Worm (Caenorhabditis elegans) whole organism, mixed stage, embryonic: ENCODE data around the gene him-4.

Experiments
- M03D4.4 ChIP-seq: sonication (generic microtip); optimal IDR thresholded peaks from 2 replicates; lab custom pipeline; 2017; ENCODE audit warnings: mild to moderate bottlenecking, missing genetic modification characterization, missing compliant biosample characterization
- blmp-1 ChIP-seq: fragments of 150-350 bp; optimal IDR thresholded peaks from 2 replicates; lab custom pipeline; 2014; ENCODE audit warnings: missing biosample characterization, missing genetic modification characterization
- ceh-39 ChIP-seq: fragments of 150-350 bp; optimal IDR thresholded peaks from 2 replicates; lab custom pipeline; 2014; ENCODE audit warnings: missing biosample characterization, missing genetic modification characterization
- ceh-83 ChIP-seq: fragments of 200-800 bp; sonication (Bioruptor generic); optimal IDR thresholded peaks from 2 replicates; lab custom pipeline; 2018; ENCODE audit warnings: mild to moderate bottlenecking, missing genetic modification characterization, missing compliant biosample characterization
- ces-1 ChIP-seq: fragments of 150-350 bp; optimal IDR thresholded peaks from 2 replicates; lab custom pipeline; 2014; ENCODE audit warnings: missing biosample characterization, missing genetic modification reagents, missing genetic modification characterization
- cnd-1 ChIP-seq: fragments of 200-800 bp; sonication (Bioruptor generic); optimal IDR thresholded peaks from 2 replicates; lab custom pipeline; 2018; ENCODE audit warnings: mild to moderate bottlenecking, missing genetic modification characterization, missing compliant biosample characterization
- drap-1 ChIP-seq: fragments of 200-800 bp; sonication (Bioruptor generic); optimal IDR thresholded peaks from 3 replicates; lab custom pipeline; 2018; ENCODE audit warnings: mild to moderate bottlenecking, missing genetic modification characterization, missing compliant biosample characterization
- elt-1 ChIP-seq: sonication (generic microtip); optimal IDR thresholded peaks from 2 replicates; lab custom pipeline; 2017; ENCODE audit warnings: missing genetic modification characterization, mild to moderate bottlenecking, missing compliant biosample characterization, antibody characterized with exemption, moderate library complexity, borderline replicate concordance; ENCODE audit not compliant: insufficient read depth
- elt-3 ChIP-seq: fragments of 150-350 bp; optimal IDR thresholded peaks from 2 replicates; lab custom pipeline; 2014; ENCODE audit warnings: missing biosample characterization, missing genetic modification characterization
- flh-1 ChIP-seq: fragments of 200-800 bp; sonication (Bioruptor generic); optimal IDR thresholded peaks from 2 replicates; lab custom pipeline; 2018; ENCODE audit warnings: mild to moderate bottlenecking, missing genetic modification characterization, moderate library complexity, missing compliant biosample characterization
- hlh-1 ChIP-seq: fragments of 150-350 bp; optimal IDR thresholded peaks from 2 replicates; lab custom pipeline; 2014; ENCODE audit warnings: missing biosample characterization, missing genetic modification reagents, missing genetic modification characterization
- lin-13 ChIP-seq: fragments of 150-350 bp; optimal IDR thresholded peaks from 2 replicates; lab custom pipeline; 2014; ENCODE audit warnings: missing biosample characterization, missing genetic modification characterization
- lin-32 ChIP-seq: fragments of 200-800 bp; sonication (Bioruptor generic); optimal IDR thresholded peaks from 2 replicates; lab custom pipeline; 2018; ENCODE audit warnings: mild to moderate bottlenecking, missing genetic modification characterization, missing compliant biosample characterization
- lsy-2 ChIP-seq: fragments of 150-350 bp; optimal IDR thresholded peaks from 2 replicates; lab custom pipeline; 2014; ENCODE audit warnings: missing biosample characterization, missing genetic modification characterization
- mab-5 ChIP-seq: fragments of 150-350 bp; optimal IDR thresholded peaks from 2 replicates; lab custom pipeline; 2014; ENCODE audit warnings: missing biosample characterization, missing genetic modification characterization
- mls-2 ChIP-seq: sonication (generic microtip); optimal IDR thresholded peaks from 2 replicates; lab custom pipeline; 2016; ENCODE audit warnings: mild to moderate bottlenecking, missing genetic modification characterization, moderate library complexity, missing compliant biosample characterization
- nhr-12 ChIP-seq: fragments of 150-350 bp; optimal IDR thresholded peaks from 2 replicates; lab custom pipeline; 2014; ENCODE audit warnings: missing biosample characterization, missing genetic modification characterization
- nhr-237 ChIP-seq: fragments of 150-350 bp; optimal IDR thresholded peaks from 2 replicates; lab custom pipeline; 2014; ENCODE audit warnings: missing biosample characterization, missing genetic modification characterization
- nhr-28 ChIP-seq: fragments of 150-350 bp; optimal IDR thresholded peaks from 2 replicates; lab custom pipeline; 2014; ENCODE audit warnings: missing biosample characterization, missing genetic modification characterization
- nhr-76 ChIP-seq: sonication (generic microtip); optimal IDR thresholded peaks from 2 replicates; lab custom pipeline; 2017; ENCODE audit warnings: missing biosample characterization, missing genetic modification characterization
- pha-4 ChIP-seq: fragments of 150-350 bp; optimal IDR thresholded peaks from 2 replicates; lab custom pipeline; 2018; ENCODE audit warnings: missing biosample characterization, missing genetic modification reagents, missing genetic modification characterization
- snpc-4 ChIP-seq: fragments of 150-350 bp; optimal IDR thresholded peaks from 2 replicates; lab custom pipeline; 2014; ENCODE audit warnings: missing biosample characterization, missing genetic modification characterization
- sptf-1 ChIP-seq: sonication (generic microtip); optimal IDR thresholded peaks from 2 replicates; lab custom pipeline; 2017; ENCODE audit warnings: mild to moderate bottlenecking, missing genetic modification characterization, moderate library complexity, missing compliant biosample characterization
- tbx-8 ChIP-seq: fragments of 200-800 bp; sonication (Bioruptor generic); optimal IDR thresholded peaks from 2 replicates; lab custom pipeline; 2018; ENCODE audit warnings: mild to moderate bottlenecking, missing genetic modification characterization, moderate library complexity, missing compliant biosample characterization
- unc-120 ChIP-seq: sonication (generic microtip); optimal IDR thresholded peaks from 2 replicates; lab custom pipeline; 2017; ENCODE audit warnings: missing genetic modification characterization, missing compliant biosample characterization; ENCODE audit not compliant: poor library complexity, severe bottlenecking
- unc-39 ChIP-seq: fragments of 150-350 bp; optimal IDR thresholded peaks from 2 replicates; lab custom pipeline; 2014; ENCODE audit warnings: missing biosample characterization, missing genetic modification characterization
- ztf-11 ChIP-seq: fragments of 150-350 bp; optimal IDR thresholded peaks from 2 replicates; lab custom pipeline; 2014; ENCODE audit warnings: missing biosample characterization, missing genetic modification characterization

Gene him-4

ce11 chrX:9702790-9703189, 14.6 kb upstream of the him-4 start:
- TF ChIP-seq ces-1 (GFP tag; lab: Kevin White, UChicago) (peak; percentile 22), nhr-12 (no peak), cnd-1 (peak; percentile 73), lin-32 (peak; percentile 62)

ce11 chrX:9705257-9706035, 11.9 kb upstream of the him-4 start:
- TF ChIP-seq ces-1 (GFP tag; lab: Kevin White, UChicago) (peak; percentile 60), ztf-11 (no peak), M03D4.4 (tag; lab: Kevin White, UChicago) (no peak)
- TF ChIP-seq, all 35 proteins: peak for 1

- TF ChIP-seq sptf-1, result no peak
- TF ChIP-seq ces-1 (GFP tag; lab: Kevin White, UChicago), result no peak
- TF ChIP-seq elt-3 (tag; lab: Kevin White, UChicago), result no peak
- no peak for TF ChIP-seq elt-1 (tag; lab: Kevin White, UChicago)
- TF ChIP-seq drap-1, result no peak
- no peak for TF ChIP-seq mls-2 (tag; lab: Kevin White, UChicago)
- no peak for TF ChIP-seq lin-13 (tag; lab: Kevin White, UChicago)
- TF ChIP-seq unc-120 (tag; lab: Kevin White, UChicago), result no peak
- TF ChIP-seq blmp-1 (tag; lab: Kevin White, UChicago), result no peak
- TF ChIP-seq, all 35 proteins: peak for 0
Measured at ce11 chrX:9706084-9706483, 11.3 kb upstream of the him-4 start, which contains the start of gene F15G9.1. Gene F15G9.1 (plus strand): TSS chrX:9706384.

- TF ChIP-seq pha-4 (no peak), unc-39 (tag; lab: Kevin White, UChicago) (no peak), blmp-1 (tag; lab: Kevin White, UChicago) (no peak), snpc-4 (tag; lab: Kevin White, UChicago) (no peak), tbx-8 (no peak), nhr-76 (tag; lab: Kevin White, UChicago) (no peak), mls-2 (tag; lab: Kevin White, UChicago) (no peak), flh-1 (GFP tag; lab: Kevin White, UChicago) (no peak), ceh-83 (GFP tag; lab: Kevin White, UChicago) (no peak), lsy-2 (tag; lab: Kevin White, UChicago) (no peak), ceh-39 (tag; lab: Kevin White, UChicago) (no peak), drap-1 (no peak), cnd-1 (no peak)
Measured at ce11 chrX:9709462-9709861, 7.9 kb upstream of the him-4 start, which contains the start of gene F15G9.6. Gene F15G9.6 (plus strand): TSS chrX:9709762.

ce11 chrX:9713613-9714012, 3.8 kb upstream of the him-4 start, which contains the start of gene F15G9.2:
Gene F15G9.2 (minus strand): TSS chrX:9713713.
- TF ChIP-seq sptf-1, result no peak
- no peak for TF ChIP-seq nhr-237
- TF ChIP-seq lin-32, result no peak
- TF ChIP-seq snpc-4 (tag; lab: Kevin White, UChicago), result no peak
- TF ChIP-seq nhr-12, result no peak
- TF ChIP-seq ceh-83 (GFP tag; lab: Kevin White, UChicago), result no peak
- TF ChIP-seq lin-13 (tag; lab: Kevin White, UChicago), result no peak
- TF ChIP-seq mab-5 (tag; lab: Kevin White, UChicago), result no peak
- TF ChIP-seq flh-1 (GFP tag; lab: Kevin White, UChicago), result no peak
- no peak for TF ChIP-seq blmp-1 (tag; lab: Kevin White, UChicago)
- no peak for TF ChIP-seq mls-2 (tag; lab: Kevin White, UChicago)

ce11 chrX:9719070-9719469, 1.7 kb downstream of the him-4 start:
- TF ChIP-seq M03D4.4 (tag; lab: Kevin White, UChicago) (no peak), nhr-28 (tag; lab: Kevin White, UChicago) (no peak), elt-3 (tag; lab: Kevin White, UChicago) (no peak), mls-2 (tag; lab: Kevin White, UChicago) (no peak), tbx-8 (no peak), hlh-1 (no peak)
